Fruit fly (Drosophila melanogaster) Kc167 (cell line): ENCODE measurements around the gene CG34268.

ENCODE experiments used
- Myc ChIP-seq: fragments of >200 bp; optimal IDR thresholded peaks from 2 replicates; lab custom pipeline; 2017; ENCODE audit warnings: missing external identifiers
- Sin3A ChIP-seq: fragments of >200 bp; optimal IDR thresholded peaks from 2 replicates; lab custom pipeline; 2018; ENCODE audit warnings: missing external identifiers
- h ChIP-seq: fragments of >200 bp; optimal IDR thresholded peaks from 3 replicates; lab custom pipeline; 2018; ENCODE audit warnings: missing external identifiers
- insv ChIP-seq: fragments of >200 bp; optimal IDR thresholded peaks from 3 replicates; lab custom pipeline; 2018; ENCODE audit warnings: missing external identifiers
- psq ChIP-seq: fragments of >200 bp; optimal IDR thresholded peaks from 2 replicates; lab custom pipeline; 2017; ENCODE audit warnings: missing external identifiers
- ttk ChIP-seq: sonication (Bioruptor generic); optimal IDR thresholded peaks from 2 replicates; lab custom pipeline; 2017; ENCODE audit warnings: missing external identifiers

The CG34268 gene

dm6 chr3L:489922-490807 is 10.6 kb upstream of the CG34268 start:
- TF ChIP-seq Myc (lab: Kevin White, UChicago) (no peak), insv (lab: Kevin White, UChicago) (no peak), Sin3A (lab: Kevin White, UChicago) (no peak), h (lab: Kevin White, UChicago) (no peak)

dm6 chr3L:490808-491114 is 10.0 kb upstream of the CG34268 start:
- TF ChIP-seq psq (lab: Kevin White, UChicago) (no peak), ttk (no peak), Myc (lab: Kevin White, UChicago) (no peak), insv (lab: Kevin White, UChicago) (no peak), h (lab: Kevin White, UChicago) (no peak), Sin3A (lab: Kevin White, UChicago) (no peak)

DNA sequence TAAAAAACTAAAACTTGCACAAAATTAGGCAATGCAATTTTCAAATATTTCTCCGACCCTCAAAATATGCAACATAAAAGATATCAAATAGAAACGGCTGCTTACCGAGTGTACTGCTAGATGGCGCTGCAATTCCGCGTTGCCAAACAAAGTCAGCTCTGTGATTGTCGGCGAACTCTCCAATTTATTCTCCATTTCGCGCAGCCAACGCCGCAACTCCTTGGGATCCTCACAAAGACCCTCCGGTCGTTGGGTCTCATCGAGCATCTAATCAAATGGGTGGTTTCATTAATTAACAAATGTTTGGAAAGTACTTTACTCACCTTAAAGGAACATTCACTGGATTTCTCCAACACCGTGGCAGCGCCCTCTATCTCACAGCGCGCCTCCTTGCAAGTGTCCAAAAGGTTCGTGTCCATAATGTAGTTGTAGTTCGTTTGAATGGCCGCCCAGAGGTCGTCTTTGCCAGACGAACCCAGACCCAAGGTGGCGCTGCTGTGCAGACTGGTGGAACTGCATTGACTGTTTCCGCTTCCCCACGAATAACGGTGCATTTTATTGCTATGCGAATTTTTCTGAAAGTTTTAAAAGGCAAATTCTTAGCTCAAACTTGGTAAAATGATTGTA is 5.1 kb downstream of the CG34268 start:
- TF ChIP-seq ttk (no peak), psq (lab: Kevin White, UChicago) (no peak), h (lab: Kevin White, UChicago) (no peak), Sin3A (lab: Kevin White, UChicago) (no peak), insv (lab: Kevin White, UChicago) (no peak), Myc (lab: Kevin White, UChicago) (no peak)

DNA sequence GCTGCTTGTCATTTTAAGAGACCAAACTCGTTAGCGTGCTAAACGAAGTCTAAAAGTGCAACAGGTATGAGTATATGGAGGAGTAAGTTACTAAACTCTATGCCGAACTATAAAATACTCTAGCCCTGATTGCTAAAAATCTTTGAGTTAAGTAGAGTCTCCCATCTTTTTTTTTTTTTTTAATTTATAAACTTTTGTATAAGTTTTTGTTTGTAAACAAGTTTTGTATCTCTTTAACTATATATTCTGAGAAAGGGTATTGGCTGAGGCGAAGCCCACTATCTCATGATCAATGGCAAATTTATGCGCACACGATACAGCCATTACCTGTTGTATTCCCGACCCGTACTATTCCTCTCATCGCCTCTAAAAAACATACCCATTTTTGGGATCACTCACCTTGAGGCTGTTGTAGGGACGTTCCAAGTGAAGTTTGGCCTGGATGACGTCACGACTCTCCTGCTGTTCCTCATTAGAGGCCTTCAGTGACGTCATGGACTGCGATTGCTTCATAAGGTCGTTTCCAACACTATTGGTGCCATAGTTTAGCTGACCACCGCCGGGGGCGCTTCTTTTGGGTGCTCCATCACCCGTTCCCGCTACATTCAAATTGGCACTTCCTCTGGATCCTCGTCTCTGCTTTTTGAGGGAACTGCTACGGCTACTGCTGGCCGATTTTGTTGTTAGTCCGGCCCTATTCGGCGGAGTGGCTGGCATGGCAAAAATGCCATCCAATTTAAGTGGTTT is 7.0 kb downstream of the CG34268 start:
- TF ChIP-seq Myc (lab: Kevin White, UChicago) (no peak), Sin3A (lab: Kevin White, UChicago) (no peak), psq (lab: Kevin White, UChicago) (no peak), h (lab: Kevin White, UChicago) (no peak), insv (lab: Kevin White, UChicago) (no peak), ttk (no peak)

dm6 chr3L:510823-511227 is 10.1 kb downstream of the CG34268 start:
- TF ChIP-seq ttk (no peak), Sin3A (lab: Kevin White, UChicago) (no peak), insv (lab: Kevin White, UChicago) (no peak), h (lab: Kevin White, UChicago) (no peak)

DNA sequence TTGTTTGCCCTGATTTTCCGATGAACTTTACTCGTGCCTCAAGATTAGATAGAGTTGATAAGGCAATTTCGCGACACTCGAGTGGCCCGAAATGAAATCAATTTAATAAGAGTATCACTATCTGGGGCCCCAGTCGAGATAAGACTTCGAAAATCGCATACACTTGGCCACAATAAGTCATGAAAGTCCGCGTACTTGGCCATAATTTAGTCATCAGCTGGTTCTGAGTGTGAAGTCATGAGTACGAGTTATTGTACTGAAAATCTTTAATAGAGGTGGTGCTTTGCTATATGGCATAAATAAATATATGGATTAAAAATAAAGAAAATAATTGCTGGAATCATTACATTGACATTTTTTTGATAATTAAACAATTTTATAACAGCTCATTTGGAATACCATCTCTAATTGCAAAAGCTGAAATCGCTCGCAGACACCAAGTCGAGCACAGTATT is 11.0 kb downstream of the CG34268 start:
- TF ChIP-seq insv (lab: Kevin White, UChicago) (no peak), Sin3A (lab: Kevin White, UChicago) (no peak), ttk (no peak), h (lab: Kevin White, UChicago) (no peak), psq (lab: Kevin White, UChicago) (no peak), Myc (lab: Kevin White, UChicago) (no peak)

DNA sequence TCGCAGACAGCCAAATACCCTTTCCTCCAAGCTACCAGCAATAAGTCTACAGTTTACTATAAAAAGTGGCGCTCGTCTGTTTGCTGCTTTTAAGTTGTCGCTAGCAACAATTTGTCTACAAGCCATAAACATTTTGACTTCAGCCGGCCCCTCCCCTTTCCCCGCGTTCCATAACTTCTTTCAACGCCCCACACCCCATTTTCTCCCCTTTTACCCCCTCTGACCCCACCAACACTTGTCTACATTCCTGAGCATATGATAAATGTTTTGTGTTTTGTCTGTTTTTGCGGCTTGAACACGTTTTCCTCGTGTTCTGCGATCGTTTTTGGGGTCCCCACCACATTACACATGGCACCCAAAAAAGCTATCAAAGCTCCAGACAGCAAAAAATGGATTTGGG is 12.9 kb downstream of the CG34268 start:
- TF ChIP-seq psq (lab: Kevin White, UChicago) (no peak), Myc (lab: Kevin White, UChicago) (no peak), insv (lab: Kevin White, UChicago) (no peak), Sin3A (lab: Kevin White, UChicago) (no peak), ttk (no peak), h (lab: Kevin White, UChicago) (no peak)

dm6 chr3L:515614-516013 is 14.8 kb downstream of the CG34268 start:
- no peak for TF ChIP-seq insv (lab: Kevin White, UChicago)

- TF ChIP-seq Myc (lab: Kevin White, UChicago) (no peak), ttk (no peak), insv (lab: Kevin White, UChicago) (no peak), Sin3A (lab: Kevin White, UChicago) (no peak), psq (lab: Kevin White, UChicago) (no peak), h (lab: Kevin White, UChicago) (no peak)
Measured at dm6 chr3L:516544-516943, 15.8 kb downstream of the CG34268 start.

DNA sequence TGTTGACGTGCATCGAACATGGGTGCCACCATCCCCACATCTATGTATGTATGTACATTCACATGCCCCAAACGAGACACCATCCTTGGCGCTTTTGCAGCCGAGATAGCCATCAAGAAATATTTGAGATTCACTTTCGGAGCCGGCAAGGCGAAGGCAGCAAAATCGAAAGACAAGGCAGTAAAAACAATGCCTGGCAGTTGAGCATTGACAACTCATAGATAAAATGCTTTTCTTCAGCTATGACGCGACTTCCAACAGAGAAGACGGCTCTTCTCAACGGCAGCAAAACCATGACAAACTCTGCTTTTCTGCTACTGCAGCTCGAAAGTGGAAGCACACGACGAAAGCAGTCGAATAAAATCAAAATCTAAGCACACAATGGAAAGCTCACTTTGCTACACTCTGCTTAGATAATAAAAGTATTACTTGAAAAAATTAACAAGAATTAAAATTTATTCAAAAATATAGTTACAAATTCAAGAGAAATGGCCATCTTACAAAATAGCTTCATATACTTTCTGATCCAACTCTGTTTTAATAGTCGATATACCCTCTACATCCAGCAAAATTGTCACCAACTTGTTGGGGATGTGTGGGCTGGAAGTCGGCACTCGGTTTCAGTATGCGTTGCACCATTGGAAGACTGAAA is 16.3 kb downstream of the CG34268 start:
- no peak for TF ChIP-seq Myc (lab: Kevin White, UChicago)
- no peak for TF ChIP-seq ttk
- no peak for TF ChIP-seq insv (lab: Kevin White, UChicago)
- no peak for TF ChIP-seq psq (lab: Kevin White, UChicago)
- TF ChIP-seq Sin3A (lab: Kevin White, UChicago): no peak

- TF ChIP-seq Sin3A (lab: Kevin White, UChicago): no peak
- no peak for TF ChIP-seq Myc (lab: Kevin White, UChicago)
- TF ChIP-seq h (lab: Kevin White, UChicago): no peak
- TF ChIP-seq ttk: no peak
- TF ChIP-seq psq (lab: Kevin White, UChicago): no peak
- no peak for TF ChIP-seq insv (lab: Kevin White, UChicago)
Measured at dm6 chr3L:520465-521216, 19.9 kb downstream of the CG34268 start.
